Worm (Caenorhabditis elegans) whole organism, early embryonic: ENCODE results near the gene nkcc-1.

Source experiments
- F13C5.2 ChIP-seq: sonication (generic microtip); optimal IDR thresholded peaks from 2 replicates; lab custom pipeline; 2017; ENCODE audit warnings: mild to moderate bottlenecking, missing genetic modification characterization, inconsistent platforms, missing compliant biosample characterization
- aly-1 ChIP-seq: sonication (generic microtip); optimal IDR thresholded peaks from 2 replicates; lab custom pipeline; 2016; ENCODE audit warnings: missing genetic modification characterization, missing compliant biosample characterization
- ama-1 ChIP-seq: fragments of 150-350 bp; optimal IDR thresholded peaks from 2 replicates; lab custom pipeline; 2014
- ceh-36 ChIP-seq: sonication (generic microtip); optimal IDR thresholded peaks from 2 replicates; lab custom pipeline; 2016; ENCODE audit warnings: missing genetic modification characterization, inconsistent platforms, missing compliant biosample characterization
- ets-7 ChIP-seq: sonication (generic microtip); optimal IDR thresholded peaks from 2 replicates; lab custom pipeline; 2016; ENCODE audit warnings: missing genotype, missing genetic modification characterization, missing compliant biosample characterization
- flt-1 ChIP-seq: fragments of 200-800 bp; sonication (Bioruptor generic); IDR thresholded peaks from 2 replicates; pipeline ENCODE4 v1.3.6; 2022; ENCODE audit warnings: missing genetic modification characterization, missing compliant biosample characterization
- hmbx-1 ChIP-seq: sonication (generic microtip); optimal IDR thresholded peaks from 2 replicates; lab custom pipeline; 2016; ENCODE audit warnings: mild to moderate bottlenecking, missing genetic modification characterization, missing compliant biosample characterization
- hmg-4 ChIP-seq: fragments of 200-800 bp; sonication (Bioruptor generic); optimal IDR thresholded peaks from 2 replicates; lab custom pipeline; 2018; ENCODE audit warnings: mild to moderate bottlenecking, missing genetic modification characterization, missing compliant biosample characterization
- pes-1 ChIP-seq: fragments of 200-800 bp; sonication (Bioruptor generic); IDR thresholded peaks from 2 replicates; pipeline ENCODE4 v1.3.6; 2022; ENCODE audit warnings: missing genetic modification reagents, missing genetic modification characterization, missing compliant biosample characterization
- sea-1 ChIP-seq: fragments of 200-800 bp; sonication (Bioruptor generic); conservative IDR thresholded peaks from 2 replicates; pipeline ENCODE4 v1.3.6; 2022; ENCODE audit warnings: missing genetic modification characterization, missing compliant biosample characterization
- tbx-37 ChIP-seq: fragments of 200-800 bp; sonication (Bioruptor generic); conservative IDR thresholded peaks from 2 replicates; pipeline ENCODE4 v1.3.6; 2022; ENCODE audit warnings: missing genetic modification reagents, missing genetic modification characterization, missing compliant biosample characterization
- tra-4 ChIP-seq: sonication (generic microtip); optimal IDR thresholded peaks from 2 replicates; lab custom pipeline; 2017; ENCODE audit warnings: missing genetic modification characterization, missing compliant biosample characterization

DNA sequence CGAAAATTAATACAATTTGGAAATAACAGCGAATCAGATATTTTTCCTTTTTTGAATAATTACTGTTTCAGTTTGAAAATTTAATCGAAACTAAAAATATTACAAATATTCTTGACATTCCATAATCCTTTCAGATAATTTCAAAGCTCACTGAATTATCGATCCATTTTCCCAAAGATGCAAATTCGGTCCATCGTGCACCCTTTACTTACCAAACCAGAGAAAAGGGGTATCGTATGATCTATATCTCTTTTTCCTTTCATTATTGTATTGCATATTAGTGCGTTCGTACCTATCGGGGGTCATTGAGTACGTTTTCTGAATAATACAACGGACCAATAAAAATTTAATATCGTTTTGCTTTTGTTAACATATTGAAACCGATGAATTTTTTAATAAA is 19.1 kb downstream of the nkcc-1 start:
- TF ChIP-seq tbx-37 = no peak
- TF ChIP-seq aly-1 (tag; lab: Kevin White, UChicago) = no peak
- TF ChIP-seq flt-1 (GFP tag; lab: Robert Waterston, UW) = no peak
- no peak for TF ChIP-seq hmbx-1
- TF ChIP-seq F13C5.2 = no peak
- no peak for TF ChIP-seq ama-1 (lab: Kevin White, UChicago)
- no peak for TF ChIP-seq pes-1 (GFP tag; lab: Robert Waterston, UW)
- TF ChIP-seq hmg-4 (GFP tag; lab: Kevin White, UChicago) = no peak
- no peak for TF ChIP-seq ets-7 (tag; lab: Kevin White, UChicago)
- no peak for TF ChIP-seq tra-4
- TF ChIP-seq ceh-36 (tag; lab: Kevin White, UChicago) = no peak
- no peak for TF ChIP-seq sea-1
